Worm (Caenorhabditis elegans): ENCODE data around the gene C06C6.8.

DNA sequence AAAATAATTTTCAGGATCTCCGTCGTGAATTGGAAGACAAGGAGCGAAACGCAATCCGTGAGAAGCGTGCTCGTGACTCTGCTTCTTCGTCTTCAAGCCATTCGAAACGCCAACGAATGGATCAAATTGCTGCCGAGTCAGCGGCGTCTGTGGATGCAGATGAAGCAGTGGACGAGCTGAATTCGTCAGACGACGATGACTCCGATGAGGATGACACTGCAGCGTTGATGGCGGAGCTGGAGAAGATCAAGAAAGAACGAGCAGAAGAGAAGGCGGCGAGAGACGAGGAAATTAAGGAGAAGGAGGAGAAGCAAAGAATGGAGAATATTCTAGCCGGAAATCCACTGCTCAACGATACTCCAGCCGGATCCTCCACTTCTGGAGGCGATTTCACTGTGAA lies 26.6 kb downstream of the C06C6.8 start:
- no peak for TF ChIP-seq hlh-30 (tag; optimal IDR thresholded peaks at IDR 0.05; ENCODE audit: insufficient read depth)
- TF ChIP-seq ref-2 (tag; optimal IDR thresholded peaks at IDR 0.05), result no peak
- no peak for TF ChIP-seq sox-4 (tag; optimal IDR thresholded peaks at IDR 0.05)
- no peak for TF ChIP-seq dmd-4 (tag; optimal IDR thresholded peaks at IDR 0.05; ENCODE audit: borderline replicate concordance)
- no peak for TF ChIP-seq ceh-45 (GFP tag; IDR thresholded peaks at IDR 0.05)
- no peak for TF ChIP-seq sdc-2 (tag; optimal IDR thresholded peaks at IDR 0.05)
- TF ChIP-seq pat-9 (tag; optimal IDR thresholded peaks at IDR 0.05), result no peak
- TF ChIP-seq ztf-16 (tag; optimal IDR thresholded peaks at IDR 0.05), result no peak

Measured in whole organism, late embryonic.